Worm (Caenorhabditis elegans): ENCODE data around the gene F01G12.18.

ce11 chrX:16416790-16417330 lies 18.6 kb upstream of the F01G12.18 start, which contains the start of gene eat-17:
- TF ChIP-seq hlh-13 (GFP tag; optimal IDR thresholded peaks at IDR 0.05) (no peak), sox-4 (tag; optimal IDR thresholded peaks at IDR 0.05) (no peak), pha-4 (tag; optimal IDR thresholded peaks at IDR 0.05) (no peak), hlh-6 (tag; optimal IDR thresholded peaks at IDR 0.05) (no peak), tbx-7 (tag; optimal IDR thresholded peaks at IDR 0.05) (no peak), ama-1 (optimal IDR thresholded peaks at IDR 0.05) (no peak), hlh-15 (tag; optimal IDR thresholded peaks at IDR 0.05) (no peak), unc-42 (tag; optimal IDR thresholded peaks at IDR 0.05) (no peak), mec-3 (tag; optimal IDR thresholded peaks at IDR 0.05; ENCODE audit: borderline replicate concordance) (no peak)
